Fruit fly (Drosophila melanogaster) whole organism, prepupa: ENCODE measurements around the gene ro.

Experiments used
- CG10631 ChIP-seq: fragments of 200-800 bp; sonication (Bioruptor generic); optimal IDR thresholded peaks from 2 replicates; lab custom pipeline; 2016; ENCODE audit warnings: missing biosample characterization, missing genetic modification characterization
- CG11762 ChIP-seq: fragments of 200-800 bp; sonication (Bioruptor generic); optimal IDR thresholded peaks from 3 replicates; lab custom pipeline; 2016; ENCODE audit warnings: missing biosample characterization, missing genetic modification characterization; ENCODE audit not compliant: insufficient read depth
- CG15336 ChIP-seq: fragments of 200-800 bp; sonication (Bioruptor generic); IDR thresholded peaks from 2 replicates; pipeline ENCODE4 v1.3.6; 2022; ENCODE audit warnings: missing biosample characterization, missing genetic modification characterization
- CG16779 ChIP-seq: fragments of 200-800 bp; sonication (Bioruptor generic); optimal IDR thresholded peaks from 3 replicates; lab custom pipeline; 2017; ENCODE audit warnings: missing biosample characterization, mild to moderate bottlenecking, missing genetic modification characterization
- CG3032 ChIP-seq: fragments of 200-800 bp; optimal IDR thresholded peaks from 2 replicates; lab custom pipeline; 2019; ENCODE audit warnings: missing biosample characterization, mild to moderate bottlenecking, missing genetic modification characterization, moderate library complexity
- CG31627 ChIP-seq: fragments of 200-800 bp; sonication (Bioruptor generic); optimal IDR thresholded peaks from 3 replicates; lab custom pipeline; 2016; ENCODE audit warnings: missing biosample characterization, missing genetic modification characterization
- CG3919 ChIP-seq: fragments of 200-800 bp; sonication (Bioruptor generic); optimal IDR thresholded peaks from 3 replicates; lab custom pipeline; 2016; ENCODE audit warnings: missing biosample characterization, missing genetic modification characterization
- CG6163 ChIP-seq: fragments of 200-800 bp; sonication (Bioruptor generic); IDR thresholded peaks from 3 replicates; pipeline ENCODE4 v1.3.6; 2022; ENCODE audit warnings: missing biosample characterization, missing genetic modification characterization
- CG6276 ChIP-seq: fragments of 200-800 bp; sonication (Bioruptor generic); optimal IDR thresholded peaks from 2 replicates; lab custom pipeline; 2017; ENCODE audit warnings: missing biosample characterization, mild to moderate bottlenecking, missing genetic modification characterization
- CG6808 ChIP-seq: fragments of 200-800 bp; sonication (Bioruptor generic); optimal IDR thresholded peaks from 3 replicates; lab custom pipeline; 2017; ENCODE audit warnings: missing biosample characterization, missing genetic modification characterization, mild to moderate bottlenecking, moderate library complexity, missing genetic modification reagents
- CG6854 ChIP-seq: fragments of 200-800 bp; sonication (Bioruptor generic); optimal IDR thresholded peaks from 2 replicates; lab custom pipeline; 2017; ENCODE audit warnings: missing biosample characterization, mild to moderate bottlenecking, missing genetic modification characterization
- CG7368 ChIP-seq: fragments of 200-800 bp; sonication (Bioruptor generic); optimal IDR thresholded peaks from 3 replicates; lab custom pipeline; 2016; ENCODE audit warnings: missing biosample characterization, missing genetic modification characterization
- CG8119 ChIP-seq: fragments of 200-800 bp; sonication (Bioruptor generic); IDR thresholded peaks from 3 replicates; pipeline ENCODE4 v1.3.6; 2022; ENCODE audit warnings: missing biosample characterization, missing genetic modification characterization
- CG8319 ChIP-seq: fragments of 200-800 bp; sonication (Bioruptor generic); optimal IDR thresholded peaks from 3 replicates; lab custom pipeline; 2016; ENCODE audit warnings: missing biosample characterization, missing genetic modification characterization
- CG8632 ChIP-seq: fragments of 200-800 bp; sonication (Bioruptor generic); optimal IDR thresholded peaks from 3 replicates; lab custom pipeline; 2016; ENCODE audit warnings: missing biosample characterization, missing genetic modification characterization
- CG9139 ChIP-seq: fragments of 200-800 bp; sonication (Bioruptor generic); optimal IDR thresholded peaks from 3 replicates; lab custom pipeline; 2017; ENCODE audit warnings: missing biosample characterization, mild to moderate bottlenecking, missing genetic modification characterization
- Eip75B ChIP-seq: fragments of 200-800 bp; sonication (Bioruptor generic); optimal IDR thresholded peaks from 3 replicates; lab custom pipeline; 2016; ENCODE audit warnings: missing biosample characterization, missing genetic modification characterization
- Eip78C ChIP-seq: fragments of 200-800 bp; sonication (Bioruptor generic); peaks from one replicate; lab custom pipeline; 2016; ENCODE audit warnings: missing biosample characterization, missing genetic modification characterization
- Ets21C ChIP-seq: fragments of 200-800 bp; sonication (Bioruptor generic); optimal IDR thresholded peaks from 3 replicates; lab custom pipeline; 2016; ENCODE audit warnings: missing biosample characterization, missing genetic modification characterization
- Gug ChIP-seq: fragments of 200-800 bp; sonication (Bioruptor generic); IDR thresholded peaks from 2 replicates; pipeline ENCODE4 v1.3.6; 2022; ENCODE audit warnings: missing biosample characterization, missing genetic modification characterization
- Hr38 ChIP-seq: sonication (Bioruptor generic); optimal IDR thresholded peaks from 2 replicates; lab custom pipeline; 2016; ENCODE audit warnings: missing biosample characterization, missing genetic modification characterization
- Hr39 ChIP-seq: fragments of 200-800 bp; sonication (Bioruptor generic); optimal IDR thresholded peaks from 2 replicates; lab custom pipeline; 2016; ENCODE audit warnings: missing biosample characterization, missing genetic modification characterization
- Lpt ChIP-seq: fragments of 200-800 bp; sonication (Bioruptor generic); optimal IDR thresholded peaks from 3 replicates; lab custom pipeline; 2016; ENCODE audit warnings: missing biosample characterization, missing genetic modification characterization
- OdsH ChIP-seq: fragments of 200-800 bp; sonication (Bioruptor generic); optimal IDR thresholded peaks from 3 replicates; lab custom pipeline; 2016; ENCODE audit warnings: missing biosample characterization, missing genetic modification characterization
- Smox ChIP-seq: fragments of 200-800 bp; sonication (Bioruptor generic); optimal IDR thresholded peaks from 3 replicates; lab custom pipeline; 2016; ENCODE audit warnings: missing biosample characterization, missing genetic modification characterization
- Sox14 ChIP-seq: fragments of 200-800 bp; sonication (Bioruptor generic); optimal IDR thresholded peaks from 3 replicates; lab custom pipeline; 2016; ENCODE audit warnings: missing biosample characterization, missing genetic modification characterization
- cyc ChIP-seq: fragments of 200-800 bp; sonication (Bioruptor generic); optimal IDR thresholded peaks from 3 replicates; lab custom pipeline; 2016; ENCODE audit warnings: missing biosample characterization, missing genetic modification characterization
- dsx ChIP-seq: fragments of 200-800 bp; optimal IDR thresholded peaks from 3 replicates; lab custom pipeline; 2019; ENCODE audit warnings: missing biosample characterization, mild to moderate bottlenecking, missing genetic modification characterization, moderate library complexity; ENCODE audit not compliant: poor library complexity, severe bottlenecking
- eg ChIP-seq: fragments of 200-800 bp; sonication (Bioruptor generic); IDR thresholded peaks from 3 replicates; pipeline ENCODE4 v1.3.6; 2022; ENCODE audit warnings: missing biosample characterization, missing genetic modification characterization
- fd59A ChIP-seq: fragments of 200-800 bp; sonication (Bioruptor generic); optimal IDR thresholded peaks from 2 replicates; lab custom pipeline; 2017; ENCODE audit warnings: missing biosample characterization, mild to moderate bottlenecking, missing genetic modification characterization, missing genetic modification reagents
- fd85E ChIP-seq: fragments of 200-800 bp; sonication (Bioruptor generic); optimal IDR thresholded peaks from 3 replicates; lab custom pipeline; 2016; ENCODE audit warnings: missing biosample characterization, missing genetic modification characterization
- fkh ChIP-seq: fragments of 200-800 bp; sonication (Bioruptor generic); optimal IDR thresholded peaks from 3 replicates; lab custom pipeline; 2017; ENCODE audit warnings: missing biosample characterization, mild to moderate bottlenecking, missing genetic modification characterization, moderate library complexity
- lz ChIP-seq: fragments of 200-800 bp; sonication (Bioruptor generic); optimal IDR thresholded peaks from 3 replicates; lab custom pipeline; 2016; ENCODE audit warnings: missing biosample characterization, missing genetic modification characterization
- net ChIP-seq: fragments of 200-800 bp; sonication (Bioruptor generic); optimal IDR thresholded peaks from 3 replicates; lab custom pipeline; 2016; ENCODE audit warnings: missing biosample characterization, missing genetic modification characterization
- pdm3 ChIP-seq: fragments of 200-800 bp; sonication (Bioruptor generic); optimal IDR thresholded peaks from 3 replicates; lab custom pipeline; 2016; ENCODE audit warnings: missing biosample characterization, missing genetic modification characterization
- spab ChIP-seq: fragments of 200-800 bp; sonication (Bioruptor generic); optimal IDR thresholded peaks from 2 replicates; lab custom pipeline; 2017; ENCODE audit warnings: missing biosample characterization, mild to moderate bottlenecking, missing genetic modification characterization, missing genetic modification reagents
- topi ChIP-seq: fragments of 200-800 bp; sonication (Bioruptor generic); optimal IDR thresholded peaks from 3 replicates; lab custom pipeline; 2016; ENCODE audit warnings: missing biosample characterization, missing genetic modification characterization
- vri ChIP-seq: fragments of 200-800 bp; sonication (Bioruptor generic); optimal IDR thresholded peaks from 3 replicates; lab custom pipeline; 2016; ENCODE audit warnings: missing biosample characterization, mild to moderate bottlenecking, missing genetic modification characterization

Gene ro

dm6 chr3R:26915463-26915925 lies 34.5 kb upstream of the ro start, which contains the start of gene CG46339 (continued):
- TF ChIP-seq CG10631 (GFP tag; lab: Kevin White, UChicago): no peak
- no peak for TF ChIP-seq Hr39 (GFP tag; lab: Kevin White, UChicago)
- TF ChIP-seq CG3919 (GFP tag; lab: Kevin White, UChicago): peak; percentile 58
- no peak for TF ChIP-seq Hr38 (GFP tag; lab: Kevin White, UChicago)
- TF ChIP-seq CG8119 (GFP tag; lab: Robert Waterston, UW): peak; percentile 30; the same call in 1 of the 3 replicates
- no peak for TF ChIP-seq Eip75B (GFP tag; lab: Kevin White, UChicago)
- peak; percentile 20 for TF ChIP-seq CG7368 (GFP tag; lab: Kevin White, UChicago)
- TF ChIP-seq spab (GFP tag; lab: Kevin White, UChicago): peak; percentile 12
- TF ChIP-seq Gug (GFP tag; lab: Robert Waterston, UW): no peak
- peak; percentile 32 for TF ChIP-seq lz (GFP tag; lab: Kevin White, UChicago)
- peak; percentile 31 for TF ChIP-seq CG9139 (GFP tag; lab: Kevin White, UChicago)
- TF ChIP-seq CG6276 (GFP tag; lab: Kevin White, UChicago): peak; percentile 61
- peak; percentile 29 for TF ChIP-seq CG8319 (GFP tag; lab: Kevin White, UChicago)
- TF ChIP-seq CG15336 (GFP tag; lab: Robert Waterston, UW): peak; percentile 58; the same call in 1 of the 2 replicates
- peak; percentile 54 for TF ChIP-seq net (GFP tag; lab: Kevin White, UChicago)

dm6 chr3R:26912615-26913014 lies 31.6 kb upstream of the ro start, which contains the start of gene Ets97D:
Gene Ets97D, minus strand, starts transcription at chr3R:26912886.
- TF ChIP-seq Sox14: peak; percentile 8
- no peak for TF ChIP-seq CG3032 (tag; lab: Kevin White, UChicago)
- TF ChIP-seq dsx (GFP tag; lab: Kevin White, UChicago): peak; percentile 33
- TF ChIP-seq fkh: peak; percentile 83
- TF ChIP-seq Eip78C (GFP tag; lab: Kevin White, UChicago): peak; percentile 42
- TF ChIP-seq CG10631 (GFP tag; lab: Kevin White, UChicago): no peak
- no peak for TF ChIP-seq CG16779 (tag; lab: Kevin White, UChicago)

- peak; percentile 84 for TF ChIP-seq fkh
- TF ChIP-seq Hr38 (GFP tag; lab: Kevin White, UChicago): no peak
Observed at dm6 chr3R:26908750-26909149, 27.8 kb upstream of the ro start.

dm6 chr3R:26906711-26907510 lies 25.9 kb upstream of the ro start:
- TF ChIP-seq CG15336 (GFP tag; lab: Robert Waterston, UW): 0 out of 2 replicates have a peak, but pooled peaks have one; percentile 27
- no peak for TF ChIP-seq CG7368 (GFP tag; lab: Kevin White, UChicago)
- TF ChIP-seq CG6163 (GFP tag; lab: Robert Waterston, UW): peak; percentile 22; the same call in 1 of the 3 replicates

- TF ChIP-seq OdsH: no peak
- TF ChIP-seq Ets21C (GFP tag; lab: Kevin White, UChicago): no peak
- no peak for TF ChIP-seq CG6808
- TF ChIP-seq CG6854 (GFP tag; lab: Kevin White, UChicago): peak; percentile 60
- TF ChIP-seq CG3032 (tag; lab: Kevin White, UChicago): no peak
- no peak for TF ChIP-seq dsx (GFP tag; lab: Kevin White, UChicago)
- TF ChIP-seq spab (GFP tag; lab: Kevin White, UChicago): no peak
Observed at dm6 chr3R:26906034-26906433, 25.1 kb upstream of the ro start.

dm6 chr3R:26899982-26900381 lies 19.0 kb upstream of the ro start:
- TF ChIP-seq CG7368 (GFP tag; lab: Kevin White, UChicago): peak; percentile 13
- TF ChIP-seq eg (GFP tag; lab: Robert Waterston, UW): peak; percentile 67
- no peak for TF ChIP-seq fd85E (GFP tag; lab: Kevin White, UChicago)
- TF ChIP-seq Hr38 (GFP tag; lab: Kevin White, UChicago): no peak
- peak; percentile 85 for TF ChIP-seq Eip78C (GFP tag; lab: Kevin White, UChicago)
- peak; percentile 29 for TF ChIP-seq cyc (GFP tag; lab: Kevin White, UChicago)
- TF ChIP-seq CG3919 (GFP tag; lab: Kevin White, UChicago): peak; percentile 67
- TF ChIP-seq CG8319 (GFP tag; lab: Kevin White, UChicago): peak; percentile 18
- TF ChIP-seq fd59A (GFP tag; lab: Kevin White, UChicago): no peak
- peak; percentile 57 for TF ChIP-seq pdm3 (GFP tag; lab: Kevin White, UChicago)
- peak; percentile 35 for TF ChIP-seq topi
- peak; percentile 35; the same call in 1 of the 2 replicates for TF ChIP-seq Gug (GFP tag; lab: Robert Waterston, UW)
- peak; percentile 14 for TF ChIP-seq vri (GFP tag; lab: Kevin White, UChicago)
- peak; percentile 25 for TF ChIP-seq CG31627 (GFP tag; lab: Kevin White, UChicago)
- TF ChIP-seq Lpt: peak; percentile 28
- peak; percentile 26 for TF ChIP-seq Eip75B (GFP tag; lab: Kevin White, UChicago)
- TF ChIP-seq Smox (GFP tag; lab: Kevin White, UChicago): no peak
- peak; percentile 5 for TF ChIP-seq CG11762 (GFP tag; lab: Kevin White, UChicago)
- peak; percentile 66 for TF ChIP-seq OdsH
- peak; percentile 45 for TF ChIP-seq CG8632 (GFP tag; lab: Kevin White, UChicago)
